Fruit fly (Drosophila melanogaster) whole organism, embryonic: ENCODE results near the gene CG8870.

Experiments used
- BEAF-32 ChIP-seq: fragments of 200-800 bp; sonication (Bioruptor generic); optimal IDR thresholded peaks from 3 replicates; lab custom pipeline; 2017; ENCODE audit warnings: missing biosample characterization, missing genetic modification characterization, mild to moderate bottlenecking, moderate library complexity, missing genetic modification reagents
- CG10321 ChIP-seq: fragments of 200-800 bp; sonication (Bioruptor generic); IDR thresholded peaks from 2 replicates; pipeline ENCODE4 v1.3.6; 2022; ENCODE audit warnings: missing biosample characterization, missing genetic modification characterization
- CG11398 ChIP-seq: fragments of 200-800 bp; sonication (Bioruptor generic); optimal IDR thresholded peaks from 2 replicates; lab custom pipeline; 2016; ENCODE audit warnings: missing biosample characterization, missing genetic modification characterization
- CG11695 ChIP-seq: fragments of 200-800 bp; sonication (Bioruptor generic); IDR thresholded peaks from 3 replicates; pipeline ENCODE4 v1.3.6; 2022; ENCODE audit warnings: missing biosample characterization, missing genetic modification characterization
- CG12744 ChIP-seq: fragments of 200-800 bp; sonication (Bioruptor generic); optimal IDR thresholded peaks from 2 replicates; lab custom pipeline; 2016; ENCODE audit warnings: missing biosample characterization, missing genetic modification characterization
- CG14014 ChIP-seq: fragments of 200-800 bp; sonication (Bioruptor generic); IDR thresholded peaks from 2 replicates; pipeline ENCODE4 v1.3.6; 2022; ENCODE audit warnings: missing biosample characterization, missing genetic modification characterization
- CG14441 ChIP-seq: fragments of 200-800 bp; sonication (Bioruptor generic); IDR thresholded peaks from 2 replicates; pipeline ENCODE4 v1.3.6; 2022; ENCODE audit warnings: missing biosample characterization, missing genetic modification characterization
- CG14667 ChIP-seq: fragments of 200-800 bp; sonication (Bioruptor generic); IDR thresholded peaks from 2 replicates; pipeline ENCODE4 v1.3.6; 2022; ENCODE audit warnings: missing biosample characterization, missing genetic modification characterization
- CG1529 ChIP-seq: fragments of 200-800 bp; sonication (Bioruptor generic); optimal IDR thresholded peaks from 3 replicates; lab custom pipeline; 2018; ENCODE audit warnings: missing biosample characterization, missing genetic modification characterization
- CG15601 ChIP-seq: fragments of 200-800 bp; sonication (Bioruptor generic); optimal IDR thresholded peaks from 3 replicates; lab custom pipeline; 2019; ENCODE audit warnings: missing biosample characterization, mild to moderate bottlenecking, missing genetic modification characterization, moderate library complexity
- CG16779 ChIP-seq: fragments of 200-800 bp; sonication (Bioruptor generic); IDR thresholded peaks from 2 replicates; pipeline ENCODE4 v1.3.6; 2022; ENCODE audit warnings: missing biosample characterization, missing genetic modification characterization
- CG1832 ChIP-seq: fragments of 200-800 bp; sonication (Bioruptor generic); optimal IDR thresholded peaks from 2 replicates; lab custom pipeline; 2017; ENCODE audit warnings: missing biosample characterization, mild to moderate bottlenecking, missing genetic modification characterization, inconsistent platforms
- CG2116 ChIP-seq: fragments of 200-800 bp; sonication (Bioruptor generic); optimal IDR thresholded peaks from 3 replicates; lab custom pipeline; 2018; ENCODE audit warnings: missing biosample characterization, mild to moderate bottlenecking, missing genetic modification characterization
- CG2129 ChIP-seq: fragments of 200-800 bp; sonication (Bioruptor generic); IDR thresholded peaks from 2 replicates; pipeline ENCODE4 v1.3.6; 2022; ENCODE audit warnings: missing biosample characterization, missing genetic modification characterization; ENCODE audit not compliant: partially characterized antibody
- CG31224 ChIP-seq: fragments of 200-800 bp; sonication (Bioruptor generic); IDR thresholded peaks from 2 replicates; pipeline ENCODE4 v1.3.6; 2022; ENCODE audit warnings: missing biosample characterization, missing genetic modification characterization
- CG31388 ChIP-seq: fragments of 200-800 bp; sonication (Bioruptor generic); optimal IDR thresholded peaks from 2 replicates; lab custom pipeline; 2016; ENCODE audit warnings: missing biosample characterization, missing genetic modification characterization
- CG3995 ChIP-seq: fragments of 200-800 bp; sonication (Bioruptor generic); optimal IDR thresholded peaks from 3 replicates; lab custom pipeline; 2016; ENCODE audit warnings: missing biosample characterization, missing genetic modification characterization
- CG4328 ChIP-seq: fragments of 200-800 bp; sonication (Bioruptor generic); optimal IDR thresholded peaks from 3 replicates; lab custom pipeline; 2017; ENCODE audit warnings: missing biosample characterization, missing genetic modification reagents, missing genetic modification characterization
- CG4360 ChIP-seq: fragments of 200-800 bp; sonication (Bioruptor generic); IDR thresholded peaks from 2 replicates; pipeline ENCODE4 v1.3.6; 2022; ENCODE audit warnings: missing biosample characterization, missing genetic modification characterization
- CG6689 ChIP-seq: fragments of 200-800 bp; sonication (Bioruptor generic); IDR thresholded peaks from 2 replicates; pipeline ENCODE4 v1.3.6; 2022; ENCODE audit warnings: missing biosample characterization, missing genetic modification characterization
- CG7372 ChIP-seq: fragments of 200-800 bp; sonication (Bioruptor generic); IDR thresholded peaks from 2 replicates; pipeline ENCODE4 v1.3.6; 2022; ENCODE audit warnings: missing biosample characterization, missing genetic modification characterization
- CG7786 ChIP-seq: fragments of 200-800 bp; sonication (Bioruptor generic); optimal IDR thresholded peaks from 2 replicates; lab custom pipeline; 2016; ENCODE audit warnings: missing biosample characterization, missing genetic modification characterization
- CG8089 ChIP-seq: fragments of 200-800 bp; sonication (Bioruptor generic); optimal IDR thresholded peaks from 3 replicates; lab custom pipeline; 2016; ENCODE audit warnings: missing biosample characterization, missing genetic modification characterization
- CG9876 ChIP-seq: fragments of 200-800 bp; sonication (Bioruptor generic); optimal IDR thresholded peaks from 2 replicates; lab custom pipeline; 2016; ENCODE audit warnings: missing biosample characterization, missing genetic modification characterization
- CG9932 ChIP-seq: fragments of 200-800 bp; sonication (Bioruptor generic); IDR thresholded peaks from 2 replicates; pipeline ENCODE4 v1.3.6; 2022; ENCODE audit warnings: missing biosample characterization, missing genetic modification characterization
- Dfd ChIP-seq, 2 experiments: fragments of >200 bp; optimal IDR thresholded peaks; 2 replicates each; lab custom pipeline; 2017; ENCODE audit warnings: missing biosample characterization in 2 of 2, missing genetic modification characterization in 2 of 2
- ERR ChIP-seq: fragments of 200-800 bp; sonication (Bioruptor generic); optimal IDR thresholded peaks from 2 replicates; lab custom pipeline; 2016; ENCODE audit warnings: missing biosample characterization, missing genetic modification characterization
- HmgZ ChIP-seq: fragments of 200-800 bp; sonication (Bioruptor generic); optimal IDR thresholded peaks from 2 replicates; lab custom pipeline; 2018; ENCODE audit warnings: missing biosample characterization, mild to moderate bottlenecking, missing genetic modification characterization
- Mad ChIP-seq: fragments of 200-800 bp; sonication (Bioruptor generic); optimal IDR thresholded peaks from 2 replicates; lab custom pipeline; 2016; ENCODE audit warnings: missing biosample characterization, missing genetic modification characterization
- Max ChIP-seq: fragments of 200-800 bp; sonication (Bioruptor generic); optimal IDR thresholded peaks from 2 replicates; lab custom pipeline; 2016; ENCODE audit warnings: missing biosample characterization, mild to moderate bottlenecking, missing genetic modification characterization
- Rfx ChIP-seq: fragments of 200-800 bp; sonication (Bioruptor generic); IDR thresholded peaks from 2 replicates; pipeline ENCODE4 v1.3.6; 2022; ENCODE audit warnings: missing biosample characterization, missing genetic modification characterization
- aop ChIP-seq: fragments of 200-800 bp; sonication (Bioruptor generic); IDR thresholded peaks from 2 replicates; pipeline ENCODE4 v1.3.6; 2022; ENCODE audit warnings: missing biosample characterization, missing genetic modification characterization
- ash1 ChIP-seq: fragments of 200-800 bp; sonication (Bioruptor generic); optimal IDR thresholded peaks from 2 replicates; lab custom pipeline; 2018; ENCODE audit warnings: missing biosample characterization, mild to moderate bottlenecking, missing genetic modification characterization
- cad ChIP-seq: fragments of >200 bp; optimal IDR thresholded peaks from 2 replicates; lab custom pipeline; 2017; ENCODE audit warnings: missing biosample characterization, missing genetic modification characterization
- corto ChIP-seq: fragments of 200-800 bp; sonication (Bioruptor generic); optimal IDR thresholded peaks from 2 replicates; lab custom pipeline; 2016; ENCODE audit warnings: missing biosample characterization, mild to moderate bottlenecking, missing genetic modification characterization, moderate library complexity
- fd64A ChIP-seq: fragments of 200-800 bp; sonication (Bioruptor generic); optimal IDR thresholded peaks from 3 replicates; lab custom pipeline; 2018; ENCODE audit warnings: missing biosample characterization, mild to moderate bottlenecking, missing genetic modification characterization
- fd96Cb ChIP-seq: fragments of 200-800 bp; sonication (Bioruptor generic); optimal IDR thresholded peaks from 2 replicates; lab custom pipeline; 2018; ENCODE audit warnings: missing biosample characterization, mild to moderate bottlenecking, missing genetic modification characterization, moderate library complexity
- her ChIP-seq: fragments of 200-800 bp; sonication (Bioruptor generic); optimal IDR thresholded peaks from 2 replicates; lab custom pipeline; 2016; ENCODE audit warnings: missing biosample characterization, missing genetic modification characterization
- hkb ChIP-seq, 2 experiments: fragments of 200-800 bp in 1 of 2; fragments of >200 bp in 1 of 2; sonication (Bioruptor generic) in 1 of 2; IDR thresholded peaks in 1 of 2; optimal IDR thresholded peaks in 1 of 2; 2 replicates each; pipeline versions ENCODE4 v1.3.6 to Lab custom; 2017 to 2022; ENCODE audit warnings: missing biosample characterization in 1 of 2, missing genetic modification characterization in 1 of 2
- kah ChIP-seq: fragments of 200-800 bp; sonication (Bioruptor generic); optimal IDR thresholded peaks from 2 replicates; lab custom pipeline; 2018; ENCODE audit warnings: missing biosample characterization, mild to moderate bottlenecking, missing genetic modification characterization
- luna ChIP-seq: fragments of 200-800 bp; sonication (Bioruptor generic); optimal IDR thresholded peaks from 2 replicates; lab custom pipeline; 2016; ENCODE audit warnings: missing biosample characterization, missing genetic modification characterization
- nerfin-2 ChIP-seq: fragments of 200-800 bp; sonication (Bioruptor generic); IDR thresholded peaks from 2 replicates; pipeline ENCODE4 v1.3.6; 2022; ENCODE audit warnings: missing biosample characterization, missing genetic modification characterization; ENCODE audit not compliant: partially characterized antibody
- nom ChIP-seq: fragments of 200-800 bp; sonication (Bioruptor generic); optimal IDR thresholded peaks from 2 replicates; lab custom pipeline; 2017; ENCODE audit warnings: missing biosample characterization, missing genetic modification characterization, mild to moderate bottlenecking, moderate library complexity, missing genetic modification reagents
- phol ChIP-seq: fragments of 200-800 bp; sonication (Bioruptor generic); optimal IDR thresholded peaks from 3 replicates; lab custom pipeline; 2018; ENCODE audit warnings: missing biosample characterization, mild to moderate bottlenecking, missing genetic modification characterization, moderate library complexity
- sens-2 ChIP-seq: fragments of 200-800 bp; sonication (Bioruptor generic); IDR thresholded peaks from 2 replicates; pipeline ENCODE4 v1.3.6; 2022; ENCODE audit warnings: missing biosample characterization, missing genetic modification characterization
- sima ChIP-seq: fragments of 200-800 bp; sonication (Bioruptor generic); optimal IDR thresholded peaks from 2 replicates; lab custom pipeline; 2016; ENCODE audit warnings: missing biosample characterization, missing genetic modification characterization
- slbo ChIP-seq: fragments of 200-800 bp; sonication (Bioruptor generic); IDR thresholded peaks from 2 replicates; pipeline ENCODE4 v1.3.6; 2022; ENCODE audit warnings: missing biosample characterization, missing genetic modification characterization
- tgo ChIP-seq: fragments of 200-800 bp; sonication (Bioruptor generic); IDR thresholded peaks from 3 replicates; pipeline ENCODE4 v1.3.6; 2022; ENCODE audit warnings: missing biosample characterization, missing genetic modification characterization
- usp ChIP-seq: fragments of >200 bp; optimal IDR thresholded peaks from 2 replicates; lab custom pipeline; 2017; ENCODE audit warnings: missing biosample characterization, missing genetic modification characterization
- yki ChIP-seq: fragments of >200 bp; optimal IDR thresholded peaks from 3 replicates; lab custom pipeline; 2018
- zfh2 ChIP-seq: fragments of 200-800 bp; sonication (Bioruptor generic); optimal IDR thresholded peaks from 2 replicates; lab custom pipeline; 2016; ENCODE audit warnings: missing biosample characterization, missing genetic modification characterization

CG8870 gene

DNA sequence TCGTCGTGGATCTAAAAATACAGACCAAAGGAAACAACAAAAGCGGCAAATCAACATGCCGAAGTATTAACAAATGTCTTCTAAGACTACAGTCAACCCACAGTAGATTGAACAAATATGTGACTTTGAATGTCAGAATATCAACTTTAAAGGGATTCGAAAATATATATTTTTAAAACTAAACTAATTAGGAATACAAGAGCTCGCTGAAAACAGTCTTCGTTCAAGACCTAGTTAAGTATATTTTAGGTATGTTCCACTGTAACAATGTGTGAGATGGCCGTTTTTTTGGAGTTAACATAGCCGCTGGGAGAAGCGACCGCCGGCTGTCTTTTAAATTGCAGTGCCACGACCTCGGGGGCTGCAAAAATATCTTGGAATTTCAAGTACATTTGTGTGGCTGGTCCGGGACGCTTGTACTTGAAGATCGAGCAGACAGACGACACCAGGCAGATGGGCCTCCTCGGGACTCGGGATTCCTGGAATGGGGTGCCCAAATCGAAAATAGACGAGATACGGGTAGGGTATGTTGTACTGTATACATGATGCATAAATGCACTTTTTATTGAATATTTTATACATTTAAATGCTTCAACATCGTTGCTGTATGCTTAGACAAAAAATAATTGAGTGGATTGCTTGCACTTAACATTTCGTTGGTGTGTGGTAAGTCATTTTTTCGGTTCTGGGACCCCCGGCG, 48.8 kb downstream of the CG8870 start (continued):
- TF ChIP-seq CG11695 (GFP tag; lab: Robert Waterston, UW) (0 out of 3 replicates have a peak, but pooled peaks have one; percentile 36), fd64A (no peak), CG3995 (GFP tag; lab: Kevin White, UChicago) (no peak), hkb (optimal IDR thresholded peaks at IDR 0.05; lab: Kevin White, UChicago) (no peak), hkb (GFP tag; IDR thresholded peaks at IDR 0.05; lab: Robert Waterston, UW) (peak; percentile 80), HmgZ (tag; lab: Kevin White, UChicago) (no peak), tgo (GFP tag; lab: Robert Waterston, UW) (peak; percentile 67), CG7372 (GFP tag; lab: Robert Waterston, UW) (peak; percentile 47; the same call in 1 of the 2 replicates), nerfin-2 (GFP tag; lab: Robert Waterston, UW) (no peak), CG14014 (GFP tag; lab: Robert Waterston, UW) (peak; percentile 62), CG14441 (GFP tag; lab: Robert Waterston, UW) (peak; percentile 74), ERR (GFP tag; lab: Kevin White, UChicago) (no peak), BEAF-32 (GFP tag; lab: Kevin White, UChicago) (no peak), fd96Cb (tag; lab: Kevin White, UChicago) (peak; percentile 79), yki (lab: Kevin White, UChicago) (no peak), usp (no peak), Rfx (GFP tag; lab: Robert Waterston, UW) (peak; percentile 55), CG31388 (GFP tag; lab: Kevin White, UChicago) (no peak), CG15601 (tag; lab: Kevin White, UChicago) (peak; percentile 57), Mad (GFP tag; lab: Kevin White, UChicago) (peak; percentile 12), CG2129 (no peak), phol (peak; percentile 78), aop (GFP tag; lab: Robert Waterston, UW) (no peak), kah (peak; percentile 47), corto (GFP tag; lab: Kevin White, UChicago) (no peak), CG9932 (GFP tag; lab: Robert Waterston, UW) (peak; percentile 53), CG1529 (GFP tag; lab: Kevin White, UChicago) (peak; percentile 38), sens-2 (GFP tag; lab: Robert Waterston, UW) (peak; percentile 47; the same call in 1 of the 2 replicates), CG12744 (GFP tag; lab: Kevin White, UChicago) (peak; percentile 26), CG31224 (GFP tag; lab: Robert Waterston, UW) (no peak), sima (GFP tag; lab: Kevin White, UChicago) (no peak), luna (no peak), nom (GFP tag; lab: Kevin White, UChicago) (peak; percentile 34), CG1832 (GFP tag; lab: Kevin White, UChicago) (no peak), Max (GFP tag; lab: Kevin White, UChicago) (peak; percentile 5), CG4360 (GFP tag; lab: Robert Waterston, UW) (peak; percentile 52), slbo (GFP tag; lab: Robert Waterston, UW) (peak; percentile 71), CG4328 (GFP tag; lab: Kevin White, UChicago) (no peak), CG9876 (no peak), zfh2 (peak; percentile 23), her (GFP tag; lab: Kevin White, UChicago) (no peak), CG10321 (GFP tag; lab: Robert Waterston, UW) (no peak), CG2116 (GFP tag; lab: Kevin White, UChicago) (peak; percentile 10), ash1 (GFP tag; lab: Kevin White, UChicago) (no peak), CG6689 (GFP tag; lab: Robert Waterston, UW) (peak; percentile 71), CG8089 (peak; percentile 25), CG11398 (peak; percentile 44), Dfd (GFP tag; optimal IDR thresholded peaks at IDR 0.05; lab: Kevin White, UChicago) (no peak), CG16779 (GFP tag; lab: Robert Waterston, UW) (no peak), CG7786 (GFP tag; lab: Kevin White, UChicago) (peak; percentile 49), CG14667 (GFP tag; lab: Robert Waterston, UW) (no peak; the same call in 1 of the 2 replicates), cad (no peak)
